In the genomic region with DNA sequence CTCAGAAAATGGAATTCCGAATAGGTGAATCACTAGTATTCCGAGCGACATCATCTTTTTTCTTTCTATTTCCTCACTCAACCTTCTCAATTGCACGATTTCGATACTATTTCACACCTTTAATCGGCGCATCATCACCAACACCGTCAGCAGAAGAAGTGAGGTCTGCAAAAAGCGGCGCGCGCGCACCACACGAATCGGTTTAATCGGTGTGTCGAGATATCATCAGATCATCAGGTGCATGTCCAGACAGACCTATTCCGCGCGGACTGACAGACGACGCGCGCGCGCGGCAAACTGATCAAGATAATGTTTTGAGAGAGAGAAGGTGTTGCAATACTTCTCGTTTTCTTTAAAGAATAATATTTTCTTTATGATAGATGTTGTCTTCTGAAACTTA, we compare ENCODE assay signal across 7 worm cellular contexts.
TF ChIP-seq lines count a peak whose summit lies in the region.

No protein-coding gene starts in this region.

TF ChIP-seq in whole organism, L1 larva, 84 proteins besides CTCF, POLR2A, EP300 and RAD21:
- TF ChIP-seq lin-14 (GFP tag; optimal IDR thresholded peaks at IDR 0.05; lab: Kevin White, UChicago) (peak; percentile 41), rnt-1 (tag; optimal IDR thresholded peaks at IDR 0.05; lab: Kevin White, UChicago) (peak; percentile 22), efl-1 (optimal IDR thresholded peaks at IDR 0.05; lab: Kevin White, UChicago) (no peak), efl-1 (GFP tag; optimal IDR thresholded peaks at IDR 0.05 in 1 of 2; lab: Kevin White, UChicago) (peak in 1 of 2 experiments; percentile 82), egl-27 (tag; optimal IDR thresholded peaks at IDR 0.05; lab: Kevin White, UChicago) (no peak), blmp-1 (tag; optimal IDR thresholded peaks at IDR 0.05; lab: Kevin White, UChicago) (peak; percentile 73), nhr-12 (tag; optimal IDR thresholded peaks at IDR 0.05; lab: Kevin White, UChicago) (no peak), nhr-71 (tag; optimal IDR thresholded peaks at IDR 0.05; lab: Kevin White, UChicago) (peak; percentile 1), snpc-4 (tag; optimal IDR thresholded peaks at IDR 0.05; lab: Kevin White, UChicago) (no peak), hlh-17 (GFP tag; optimal IDR thresholded peaks at IDR 0.05; lab: Kevin White, UChicago; ENCODE audit: borderline replicate concordance) (no peak), nhr-85 (tag; lab: Kevin White, UChicago) (peak; percentile 73)

TF ChIP-seq in whole organism, L2 larva, 48 proteins besides CTCF, POLR2A, EP300 and RAD21 (continues in another document):
- TF ChIP-seq peb-1 (tag; optimal IDR thresholded peaks at IDR 0.05; lab: Kevin White, UChicago) = no peak
- TF ChIP-seq C34F6.9 (tag; optimal IDR thresholded peaks at IDR 0.05; lab: Kevin White, UChicago) = no peak
- TF ChIP-seq mbf-1 (tag; optimal IDR thresholded peaks at IDR 0.05; lab: Kevin White, UChicago) = no peak
- no peak for TF ChIP-seq snpc-4 (tag; optimal IDR thresholded peaks at IDR 0.05; lab: Kevin White, UChicago)
- no peak for TF ChIP-seq ztf-4 (tag; optimal IDR thresholded peaks at IDR 0.05; lab: Kevin White, UChicago)
- peak; percentile 38 for TF ChIP-seq nhr-21 (tag; optimal IDR thresholded peaks at IDR 0.05; lab: Kevin White, UChicago)
- TF ChIP-seq mdl-1 (tag; optimal IDR thresholded peaks at IDR 0.05; lab: Kevin White, UChicago) = no peak
- TF ChIP-seq unc-39 (tag; optimal IDR thresholded peaks at IDR 0.05; lab: Kevin White, UChicago) = no peak
- TF ChIP-seq nhr-25 (tag; optimal IDR thresholded peaks at IDR 0.05; lab: Kevin White, UChicago) = peak; percentile 27
- no peak for TF ChIP-seq blmp-1 (tag; optimal IDR thresholded peaks at IDR 0.05; lab: Kevin White, UChicago; ENCODE audit: insufficient read depth)
- TF ChIP-seq Y55F3AM.14 (GFP tag; optimal IDR thresholded peaks at IDR 0.05; lab: Kevin White, UChicago) = no peak
- no peak for TF ChIP-seq ZK546.5 (tag; optimal IDR thresholded peaks at IDR 0.05; lab: Kevin White, UChicago)
- TF ChIP-seq nhr-10 (tag; optimal IDR thresholded peaks at IDR 0.05; lab: Kevin White, UChicago) = no peak

TF ChIP-seq in whole organism, L3 larva, 47 proteins besides CTCF, POLR2A, EP300 and RAD21:
- peak; percentile 60 for TF ChIP-seq nhr-43 (tag; optimal IDR thresholded peaks at IDR 0.05; lab: Kevin White, UChicago; ENCODE audit: poor library complexity, severe bottlenecking)
- no peak for TF ChIP-seq ceh-82 (tag; optimal IDR thresholded peaks at IDR 0.05; lab: Kevin White, UChicago)
- peak; percentile 61 for TF ChIP-seq elt-1 (tag; optimal IDR thresholded peaks at IDR 0.05; lab: Kevin White, UChicago)
- peak; percentile 52 for TF ChIP-seq nhr-25 (tag; optimal IDR thresholded peaks at IDR 0.05; lab: Kevin White, UChicago)
- TF ChIP-seq sea-2 (GFP tag; optimal IDR thresholded peaks at IDR 0.05; lab: Kevin White, UChicago) = no peak
- no peak for TF ChIP-seq pha-4 (tag; optimal IDR thresholded peaks at IDR 0.05; lab: Kevin White, UChicago)
- no peak for TF ChIP-seq ceh-9 (tag; optimal IDR thresholded peaks at IDR 0.05; lab: Kevin White, UChicago)
- TF ChIP-seq nhr-23 (tag; optimal IDR thresholded peaks at IDR 0.05; lab: Kevin White, UChicago) = peak; percentile 40
- no peak for TF ChIP-seq pqm-1 (tag; optimal IDR thresholded peaks at IDR 0.05; lab: Kevin White, UChicago)

TF ChIP-seq in whole organism, L4 larva, 104 proteins besides CTCF, POLR2A, EP300 and RAD21 (continues in another document):
- TF ChIP-seq hlh-30 (tag; optimal IDR thresholded peaks at IDR 0.05; lab: Kevin White, UChicago; ENCODE audit: insufficient read depth) (peak; percentile 62), spr-3 (GFP tag; optimal IDR thresholded peaks at IDR 0.05; lab: Kevin White, UChicago) (no peak), hif-1 (tag; optimal IDR thresholded peaks at IDR 0.05; lab: Kevin White, UChicago) (no peak), aha-1 (tag; lab: Kevin White, UChicago) (peak; percentile 6), fos-1 (tag; optimal IDR thresholded peaks at IDR 0.05; lab: Kevin White, UChicago) (no peak), madf-9 (GFP tag; conservative IDR thresholded peaks at IDR 0.05; lab: Robert Waterston, UW) (peak; percentile 48; the same call in 1 of the 2 replicates), nhr-25 (tag; optimal IDR thresholded peaks at IDR 0.05; lab: Kevin White, UChicago; ENCODE audit: borderline replicate concordance, insufficient read depth) (no peak), hlh-11 (tag; optimal IDR thresholded peaks at IDR 0.05; lab: Kevin White, UChicago) (peak; percentile 54), mxl-3 (GFP tag; optimal IDR thresholded peaks at IDR 0.05; lab: Kevin White, UChicago) (peak; percentile 77), lin-1 (GFP tag; IDR thresholded peaks at IDR 0.05; lab: Robert Waterston, UW) (no peak), unc-62 (GFP tag; optimal IDR thresholded peaks at IDR 0.05 in 1 of 2; lab: Kevin White, UChicago) (no peak), unc-62 (tag; optimal IDR thresholded peaks at IDR 0.05; lab: Kevin White, UChicago) (no peak), nhr-28 (tag; optimal IDR thresholded peaks at IDR 0.05; lab: Kevin White, UChicago) (peak; percentile 8), ztf-11 (tag; optimal IDR thresholded peaks at IDR 0.05; lab: Kevin White, UChicago) (no peak)

TF ChIP-seq in whole organism, late embryonic, 69 proteins besides CTCF, POLR2A, EP300 and RAD21:
- TF ChIP-seq lin-11 (tag; optimal IDR thresholded peaks at IDR 0.05; lab: Kevin White, UChicago) = no peak
- TF ChIP-seq ttx-3 (tag; optimal IDR thresholded peaks at IDR 0.05; lab: Kevin White, UChicago) = no peak
- TF ChIP-seq ref-2 (tag; optimal IDR thresholded peaks at IDR 0.05; lab: Kevin White, UChicago) = no peak
- no peak for TF ChIP-seq pax-1 (tag; optimal IDR thresholded peaks at IDR 0.05; lab: Kevin White, UChicago)
- TF ChIP-seq Y22D7AL.16 (tag; optimal IDR thresholded peaks at IDR 0.05; lab: Kevin White, UChicago) = no peak
- TF ChIP-seq rnt-1 (tag; optimal IDR thresholded peaks at IDR 0.05; lab: Kevin White, UChicago) = peak; percentile 20
- TF ChIP-seq pag-3 (tag; optimal IDR thresholded peaks at IDR 0.05; lab: Kevin White, UChicago; ENCODE audit: borderline replicate concordance) = no peak

TF ChIP-seq in whole organism, mixed stage, embryonic, 35 proteins besides CTCF, POLR2A, EP300 and RAD21:
- no peak for TF ChIP-seq ceh-43 (GFP tag; optimal IDR thresholded peaks at IDR 0.05; lab: Kevin White, UChicago)
- no peak for TF ChIP-seq nhr-28 (tag; optimal IDR thresholded peaks at IDR 0.05; lab: Kevin White, UChicago)
- peak; percentile 32 for TF ChIP-seq unc-62 (GFP tag; optimal IDR thresholded peaks at IDR 0.05; lab: Kevin White, UChicago)
- TF ChIP-seq tbx-8 (GFP tag; optimal IDR thresholded peaks at IDR 0.05; lab: Kevin White, UChicago) = no peak
- TF ChIP-seq ham-2 (GFP tag; optimal IDR thresholded peaks at IDR 0.05; lab: Kevin White, UChicago) = peak; percentile 59
- TF ChIP-seq elt-1 (tag; optimal IDR thresholded peaks at IDR 0.05; lab: Kevin White, UChicago; ENCODE audit: borderline replicate concordance, insufficient read depth) = peak; percentile 96

TF ChIP-seq in whole organism, young adult, 124 proteins besides CTCF, POLR2A, EP300 and RAD21:
- TF ChIP-seq B0336.3 (GFP tag; IDR thresholded peaks at IDR 0.05; lab: Robert Waterston, UW) = no peak
- TF ChIP-seq Y67H2A.10 (GFP tag; conservative IDR thresholded peaks at IDR 0.05; lab: Robert Waterston, UW) = no peak
- TF ChIP-seq ZK185.1 (tag; optimal IDR thresholded peaks at IDR 0.05; lab: Kevin White, UChicago; ENCODE audit: poor library complexity, severe bottlenecking) = no peak
- TF ChIP-seq cebp-2 (GFP tag; IDR thresholded peaks at IDR 0.05; lab: Robert Waterston, UW) = no peak
- TF ChIP-seq xnd-1 (tag; optimal IDR thresholded peaks at IDR 0.05; lab: Kevin White, UChicago) = no peak
- TF ChIP-seq rcor-1 (GFP tag; IDR thresholded peaks at IDR 0.05; lab: Robert Waterston, UW) = no peak
- TF ChIP-seq zfh-2 (GFP tag; conservative IDR thresholded peaks at IDR 0.05; lab: Robert Waterston, UW) = peak; percentile 56
- no peak for TF ChIP-seq madf-3 (GFP tag; IDR thresholded peaks at IDR 0.05; lab: Robert Waterston, UW)
